Fruit fly (Drosophila melanogaster) whole organism, embryonic: ENCODE data around the gene CG12301.

ENCODE experiments used
- B-H2 ChIP-seq: fragments of 200-800 bp; sonication (Bioruptor generic); optimal IDR thresholded peaks from 2 replicates; lab custom pipeline; 2018; ENCODE audit warnings: missing biosample characterization, mild to moderate bottlenecking, missing genetic modification characterization
- Blimp-1 ChIP-seq: fragments of 200-800 bp; sonication (Bioruptor generic); optimal IDR thresholded peaks from 3 replicates; lab custom pipeline; 2018; ENCODE audit warnings: missing biosample characterization, missing genetic modification characterization, mild to moderate bottlenecking, moderate library complexity, missing genetic modification reagents
- CG10147 ChIP-seq: fragments of 200-800 bp; sonication (Bioruptor generic); optimal IDR thresholded peaks from 2 replicates; lab custom pipeline; 2019; ENCODE audit warnings: missing biosample characterization, mild to moderate bottlenecking, missing genetic modification characterization, moderate library complexity
- CG10274 ChIP-seq: fragments of 200-800 bp; sonication (Bioruptor generic); optimal IDR thresholded peaks from 3 replicates; lab custom pipeline; 2017; ENCODE audit warnings: missing biosample characterization, mild to moderate bottlenecking, missing genetic modification characterization
- CG10543 ChIP-seq: fragments of 200-800 bp; sonication (Bioruptor generic); optimal IDR thresholded peaks from 3 replicates; lab custom pipeline; 2017; ENCODE audit warnings: missing biosample characterization, mild to moderate bottlenecking, missing genetic modification characterization, moderate library complexity
- CG10979 ChIP-seq: fragments of 200-800 bp; sonication (Bioruptor generic); optimal IDR thresholded peaks from 2 replicates; lab custom pipeline; 2018; ENCODE audit warnings: missing biosample characterization, mild to moderate bottlenecking, missing genetic modification characterization, moderate library complexity
- CG11504 ChIP-seq: fragments of 200-800 bp; sonication (Bioruptor generic); optimal IDR thresholded peaks from 3 replicates; lab custom pipeline; 2019; ENCODE audit warnings: missing biosample characterization, mild to moderate bottlenecking, missing genetic modification characterization, moderate library complexity
- CG13775 ChIP-seq: fragments of 200-800 bp; sonication (Bioruptor generic); optimal IDR thresholded peaks from 3 replicates; lab custom pipeline; 2017; ENCODE audit warnings: missing biosample characterization, mild to moderate bottlenecking, missing genetic modification characterization
- CG14441 ChIP-seq: fragments of 200-800 bp; sonication (Bioruptor generic); IDR thresholded peaks from 2 replicates; pipeline ENCODE4 v1.3.6; 2022; ENCODE audit warnings: missing biosample characterization, missing genetic modification characterization
- CG16779 ChIP-seq: fragments of 200-800 bp; sonication (Bioruptor generic); IDR thresholded peaks from 2 replicates; pipeline ENCODE4 v1.3.6; 2022; ENCODE audit warnings: missing biosample characterization, missing genetic modification characterization
- CG30020 ChIP-seq: fragments of 200-800 bp; optimal IDR thresholded peaks from 2 replicates; lab custom pipeline; 2019; ENCODE audit warnings: missing biosample characterization, mild to moderate bottlenecking, missing genetic modification characterization, moderate library complexity
- CG31224 ChIP-seq: fragments of 200-800 bp; sonication (Bioruptor generic); IDR thresholded peaks from 2 replicates; pipeline ENCODE4 v1.3.6; 2022; ENCODE audit warnings: missing biosample characterization, missing genetic modification characterization
- CG3163 ChIP-seq: fragments of 200-800 bp; sonication (Bioruptor generic); optimal IDR thresholded peaks from 3 replicates; lab custom pipeline; 2016; ENCODE audit warnings: missing biosample characterization, missing genetic modification characterization
- CG33213 ChIP-seq: fragments of 200-800 bp; sonication (Bioruptor generic); optimal IDR thresholded peaks from 3 replicates; lab custom pipeline; 2016; ENCODE audit warnings: missing biosample characterization, missing genetic modification characterization
- CG7271 ChIP-seq: fragments of 200-800 bp; sonication (Bioruptor generic); optimal IDR thresholded peaks from 2 replicates; lab custom pipeline; 2018; ENCODE audit warnings: missing biosample characterization, mild to moderate bottlenecking, missing genetic modification characterization, moderate library complexity
- CG7786 ChIP-seq: fragments of 200-800 bp; sonication (Bioruptor generic); optimal IDR thresholded peaks from 2 replicates; lab custom pipeline; 2016; ENCODE audit warnings: missing biosample characterization, missing genetic modification characterization
- CG9817 ChIP-seq: fragments of 200-800 bp; sonication (Bioruptor generic); optimal IDR thresholded peaks from 2 replicates; lab custom pipeline; 2018; ENCODE audit warnings: missing biosample characterization, mild to moderate bottlenecking, missing genetic modification characterization, moderate library complexity
- CG9932 ChIP-seq: fragments of 200-800 bp; sonication (Bioruptor generic); IDR thresholded peaks from 2 replicates; pipeline ENCODE4 v1.3.6; 2022; ENCODE audit warnings: missing biosample characterization, missing genetic modification characterization
- CTCF ChIP-seq: fragments of 200-800 bp; sonication (Bioruptor generic); optimal IDR thresholded peaks from 2 replicates; lab custom pipeline; 2017; ENCODE audit warnings: missing biosample characterization, mild to moderate bottlenecking, missing genetic modification characterization, moderate library complexity
- Camta ChIP-seq: fragments of 200-800 bp; sonication (Bioruptor generic); optimal IDR thresholded peaks from 2 replicates; lab custom pipeline; 2016; ENCODE audit warnings: missing biosample characterization, missing genetic modification characterization
- Dref ChIP-seq: fragments of 200-800 bp; sonication (Bioruptor generic); IDR thresholded peaks from 2 replicates; pipeline ENCODE4 v1.3.6; 2022; ENCODE audit warnings: missing biosample characterization, missing genetic modification characterization
- Ets65A ChIP-seq: fragments of 200-800 bp; sonication (Bioruptor generic); peaks from one replicate; lab custom pipeline; 2016; ENCODE audit warnings: missing biosample characterization, missing genetic modification characterization
- Gsc ChIP-seq: fragments of 200-800 bp; sonication (Bioruptor generic); IDR thresholded peaks from 2 replicates; pipeline ENCODE4 v1.3.6; 2022; ENCODE audit warnings: missing biosample characterization, missing genetic modification characterization
- Hmx ChIP-seq: fragments of 200-800 bp; sonication (Bioruptor generic); optimal IDR thresholded peaks from 2 replicates; lab custom pipeline; 2016; ENCODE audit warnings: missing biosample characterization, missing genetic modification characterization
- Hr51 ChIP-seq, 2 experiments: fragments of 200-800 bp; sonication (Bioruptor generic); optimal IDR thresholded peaks; 2 replicates in 1 of 2; 3 replicates in 1 of 2; lab custom pipeline; 2016 to 2018; ENCODE audit warnings: missing biosample characterization in 2 of 2, missing genetic modification characterization in 2 of 2, mild to moderate bottlenecking in 1 of 2, moderate library complexity in 1 of 2
- Hr78 ChIP-seq, 2 experiments: fragments of 200-800 bp in 1 of 2; fragments of >200 bp in 1 of 2; sonication (Bioruptor generic) in 1 of 2; optimal IDR thresholded peaks; 2 replicates each; lab custom pipeline; 2017 to 2019; ENCODE audit warnings: missing biosample characterization in 2 of 2, missing genetic modification characterization in 2 of 2, mild to moderate bottlenecking in 1 of 2, moderate library complexity in 1 of 2
- MTF-1 ChIP-seq: fragments of 200-800 bp; sonication (Bioruptor generic); optimal IDR thresholded peaks from 2 replicates; lab custom pipeline; 2018; ENCODE audit warnings: missing biosample characterization, mild to moderate bottlenecking, missing genetic modification characterization, borderline replicate concordance
- Mes4 ChIP-seq: fragments of 200-800 bp; sonication (Bioruptor generic); optimal IDR thresholded peaks from 2 replicates; lab custom pipeline; 2016; ENCODE audit warnings: missing biosample characterization, missing genetic modification characterization
- Myb ChIP-seq: fragments of 200-800 bp; sonication (Bioruptor generic); optimal IDR thresholded peaks from 2 replicates; lab custom pipeline; 2016; ENCODE audit warnings: missing biosample characterization, missing genetic modification characterization
- Nf-YA ChIP-seq: fragments of 200-800 bp; sonication (Bioruptor generic); IDR thresholded peaks from 2 replicates; pipeline ENCODE4 v1.3.6; 2022; ENCODE audit warnings: missing biosample characterization, missing genetic modification characterization
- Nf-YC ChIP-seq: fragments of 200-800 bp; optimal IDR thresholded peaks from 3 replicates; lab custom pipeline; 2019; ENCODE audit warnings: missing biosample characterization, mild to moderate bottlenecking, missing genetic modification characterization, moderate library complexity
- Sin3A ChIP-seq: fragments of >200 bp; optimal IDR thresholded peaks from 2 replicates; lab custom pipeline; 2018
- Sox102F ChIP-seq: fragments of 200-800 bp; sonication (Bioruptor generic); optimal IDR thresholded peaks from 2 replicates; lab custom pipeline; 2018; ENCODE audit warnings: missing biosample characterization, mild to moderate bottlenecking, missing genetic modification characterization, moderate library complexity
- abd-A ChIP-seq: fragments of 200-800 bp; sonication (Bioruptor generic); optimal IDR thresholded peaks from 3 replicates; lab custom pipeline; 2019; ENCODE audit warnings: missing biosample characterization, mild to moderate bottlenecking, missing genetic modification characterization, moderate library complexity
- ash1 ChIP-seq: fragments of 200-800 bp; sonication (Bioruptor generic); optimal IDR thresholded peaks from 2 replicates; lab custom pipeline; 2018; ENCODE audit warnings: missing biosample characterization, mild to moderate bottlenecking, missing genetic modification characterization
- chn ChIP-seq: fragments of 200-800 bp; sonication (Bioruptor generic); optimal IDR thresholded peaks from 2 replicates; lab custom pipeline; 2016; ENCODE audit warnings: missing biosample characterization, missing genetic modification characterization
- dmrt99B ChIP-seq: fragments of 200-800 bp; sonication (Bioruptor generic); optimal IDR thresholded peaks from 2 replicates; lab custom pipeline; 2018; ENCODE audit warnings: missing biosample characterization, mild to moderate bottlenecking, missing genetic modification characterization, moderate library complexity
- dpn ChIP-seq, 2 experiments: fragments of 200-800 bp; sonication (Bioruptor generic); optimal IDR thresholded peaks; 3 replicates each; lab custom pipeline; 2016; ENCODE audit warnings: missing biosample characterization in 2 of 2, missing genetic modification characterization in 2 of 2
- fd102C ChIP-seq: fragments of 200-800 bp; sonication (Bioruptor generic); optimal IDR thresholded peaks from 2 replicates; lab custom pipeline; 2018; ENCODE audit warnings: missing biosample characterization, mild to moderate bottlenecking, missing genetic modification characterization, moderate library complexity
- fd96Cb ChIP-seq: fragments of 200-800 bp; sonication (Bioruptor generic); optimal IDR thresholded peaks from 2 replicates; lab custom pipeline; 2018; ENCODE audit warnings: missing biosample characterization, mild to moderate bottlenecking, missing genetic modification characterization, moderate library complexity
- fru ChIP-seq: fragments of >200 bp; optimal IDR thresholded peaks from 2 replicates; lab custom pipeline; 2017
- ftz-f1 ChIP-seq: fragments of 200-800 bp; sonication (Bioruptor generic); optimal IDR thresholded peaks from 2 replicates; lab custom pipeline; 2016; ENCODE audit warnings: missing biosample characterization, missing genetic modification characterization
- gro ChIP-seq: fragments of 200-800 bp; sonication (Bioruptor generic); optimal IDR thresholded peaks from 2 replicates; lab custom pipeline; 2016; ENCODE audit warnings: missing biosample characterization, missing genetic modification characterization
- her ChIP-seq: fragments of 200-800 bp; sonication (Bioruptor generic); optimal IDR thresholded peaks from 2 replicates; lab custom pipeline; 2016; ENCODE audit warnings: missing biosample characterization, missing genetic modification characterization
- luna ChIP-seq: fragments of 200-800 bp; sonication (Bioruptor generic); optimal IDR thresholded peaks from 2 replicates; lab custom pipeline; 2016; ENCODE audit warnings: missing biosample characterization, missing genetic modification characterization
- nom ChIP-seq: fragments of 200-800 bp; sonication (Bioruptor generic); optimal IDR thresholded peaks from 2 replicates; lab custom pipeline; 2017; ENCODE audit warnings: missing biosample characterization, missing genetic modification characterization, mild to moderate bottlenecking, moderate library complexity, missing genetic modification reagents
- sd ChIP-seq: fragments of 200-800 bp; sonication (Bioruptor generic); optimal IDR thresholded peaks from 3 replicates; lab custom pipeline; 2018; ENCODE audit warnings: missing biosample characterization, mild to moderate bottlenecking, missing genetic modification characterization, moderate library complexity
- sisA ChIP-seq: fragments of 200-800 bp; sonication (Bioruptor generic); IDR thresholded peaks from 2 replicates; pipeline ENCODE4 v1.3.6; 2022; ENCODE audit warnings: missing biosample characterization, missing genetic modification characterization
- tin ChIP-seq: fragments of 200-800 bp; sonication (Bioruptor generic); optimal IDR thresholded peaks from 3 replicates; lab custom pipeline; 2016; ENCODE audit warnings: missing biosample characterization, missing genetic modification characterization
- ttk ChIP-seq: fragments of 200-800 bp; sonication (Bioruptor generic); IDR thresholded peaks from 2 replicates; pipeline ENCODE4 v2.1.2; 2022; ENCODE audit warnings: missing biosample characterization, missing genetic modification characterization
- vvl ChIP-seq: fragments of 200-800 bp; sonication (Bioruptor generic); IDR thresholded peaks from 2 replicates; pipeline ENCODE4 v1.3.6; 2022; ENCODE audit warnings: missing biosample characterization, missing genetic modification characterization

Gene CG12301

DNA sequence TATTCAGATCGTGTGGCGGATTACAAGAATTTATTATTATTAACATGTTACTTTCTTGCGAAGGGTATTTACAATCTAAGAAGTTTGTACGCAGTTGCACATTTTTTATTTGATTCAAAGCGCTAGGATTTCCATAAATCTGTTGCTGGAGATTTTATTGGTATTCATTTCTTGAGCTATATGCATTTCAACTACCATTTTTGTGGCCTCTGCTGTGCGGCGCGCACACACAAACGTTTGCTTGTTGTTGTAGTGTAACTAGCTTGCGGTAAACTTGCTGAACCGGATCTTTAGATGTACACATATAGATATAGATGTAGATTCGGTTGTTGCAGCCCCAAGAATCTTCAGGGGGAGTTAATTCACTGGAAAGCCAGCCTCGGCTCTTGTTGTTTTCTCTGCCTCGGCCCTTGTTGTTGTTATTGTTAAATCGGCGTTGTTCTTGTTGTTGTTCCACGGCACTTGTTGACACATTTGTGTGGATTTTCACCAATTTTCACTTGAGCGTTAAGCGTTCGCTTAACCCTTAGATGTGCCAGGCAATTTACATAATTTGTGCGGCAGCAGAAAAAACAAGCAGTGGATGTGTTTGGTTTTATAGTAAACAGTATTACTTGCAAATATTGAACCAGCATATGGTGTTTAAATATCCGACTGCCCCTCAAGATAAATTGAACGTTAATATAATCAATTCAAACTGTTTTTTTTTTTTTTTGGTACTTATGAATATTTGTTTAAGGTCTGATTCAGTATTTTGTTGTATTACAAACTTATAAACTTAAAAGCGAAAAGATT, 10.4 kb downstream of the CG12301 start (continued):
- TF ChIP-seq CG7271 (tag; lab: Kevin White, UChicago), result no peak
- TF ChIP-seq CG14441 (GFP tag; lab: Robert Waterston, UW), result no peak
- no peak for TF ChIP-seq sd (tag; lab: Kevin White, UChicago)
- TF ChIP-seq Dref, result no peak
- TF ChIP-seq sisA (GFP tag; lab: Robert Waterston, UW), result no peak
- TF ChIP-seq luna (GFP tag; lab: Kevin White, UChicago), result no peak
- TF ChIP-seq CG9932 (GFP tag; lab: Robert Waterston, UW), result no peak
- no peak for TF ChIP-seq ttk (GFP tag; lab: Robert Waterston, UW)
- peak; percentile 11 for TF ChIP-seq her
- TF ChIP-seq dpn (GFP tag; optimal IDR thresholded peaks at IDR 0.05; lab: Kevin White, UChicago), result no peak
- no peak for TF ChIP-seq CG3163
- TF ChIP-seq CG10147 (GFP tag; lab: Kevin White, UChicago), result peak; percentile 9
- TF ChIP-seq tin, result no peak
- no peak for TF ChIP-seq CG7786 (GFP tag; lab: Kevin White, UChicago)
- no peak for TF ChIP-seq fru (lab: Kevin White, UChicago)
- TF ChIP-seq Gsc (GFP tag; lab: Robert Waterston, UW), result no peak
- no peak for TF ChIP-seq CG10979 (tag; lab: Kevin White, UChicago)
- TF ChIP-seq gro (GFP tag; lab: Kevin White, UChicago), result no peak
- TF ChIP-seq dmrt99B, result peak; percentile 38
- peak; percentile 13 for TF ChIP-seq CG9817 (tag; lab: Kevin White, UChicago)
- TF ChIP-seq CG13775 (GFP tag; lab: Kevin White, UChicago), result no peak
- peak; percentile 11 for TF ChIP-seq Nf-YC (tag; lab: Kevin White, UChicago)
- TF ChIP-seq B-H2 (GFP tag; lab: Kevin White, UChicago), result no peak
- no peak for TF ChIP-seq Ets65A (GFP tag; lab: Kevin White, UChicago)
- TF ChIP-seq vvl (GFP tag; lab: Robert Waterston, UW), result 0 out of 2 replicates have a peak, but pooled peaks have one; percentile 15
- no peak for TF ChIP-seq fd102C (GFP tag; lab: Kevin White, UChicago)
- TF ChIP-seq Hr78 (GFP tag; optimal IDR thresholded peaks at IDR 0.05; lab: Kevin White, UChicago), result no peak
- TF ChIP-seq Myb (GFP tag; lab: Kevin White, UChicago), result no peak
- no peak for TF ChIP-seq nom
- no peak for TF ChIP-seq fd96Cb (tag; lab: Kevin White, UChicago)
- no peak for TF ChIP-seq CG16779 (GFP tag; lab: Robert Waterston, UW)
- TF ChIP-seq Blimp-1 (GFP tag; lab: Kevin White, UChicago), result no peak
- peak; percentile 31 for TF ChIP-seq CG11504 (tag; lab: Kevin White, UChicago)
- TF ChIP-seq Mes4 (GFP tag; lab: Kevin White, UChicago), result no peak
- TF ChIP-seq Nf-YA (GFP tag; lab: Robert Waterston, UW), result no peak
- TF ChIP-seq CG30020 (tag; lab: Kevin White, UChicago), result no peak
- no peak for TF ChIP-seq abd-A
- no peak for TF ChIP-seq ash1 (GFP tag; lab: Kevin White, UChicago)
- TF ChIP-seq CG10274 (GFP tag; lab: Kevin White, UChicago), result no peak
- TF ChIP-seq MTF-1 (GFP tag; lab: Kevin White, UChicago), result no peak
- no peak for TF ChIP-seq chn (GFP tag; lab: Kevin White, UChicago)
- TF ChIP-seq CG10543 (GFP tag; lab: Kevin White, UChicago), result peak; percentile 4
- no peak for TF ChIP-seq ftz-f1 (GFP tag; lab: Kevin White, UChicago)
- no peak for TF ChIP-seq CTCF (GFP tag; lab: Kevin White, UChicago)
- no peak for TF ChIP-seq Sin3A (lab: Kevin White, UChicago)
- TF ChIP-seq CG33213 (GFP tag; lab: Kevin White, UChicago), result no peak
- no peak for TF ChIP-seq Hmx (GFP tag; lab: Kevin White, UChicago)
- TF ChIP-seq CG31224, result peak; percentile 37
- no peak for TF ChIP-seq Camta (GFP tag; lab: Kevin White, UChicago)
- peak in 1 of 2 experiments; percentile 17 for TF ChIP-seq Hr51 (GFP tag; optimal IDR thresholded peaks at IDR 0.05; lab: Kevin White, UChicago)
- peak; percentile 4 for TF ChIP-seq Sox102F
